Worm (Caenorhabditis elegans) whole organism, mixed stage, embryonic: ENCODE data around the gene ZC239.14.

Experiments used
- M03D4.4 ChIP-seq: sonication (generic microtip); optimal IDR thresholded peaks from 2 replicates; lab custom pipeline; 2017; ENCODE audit warnings: mild to moderate bottlenecking, missing genetic modification characterization, missing compliant biosample characterization
- bed-3 ChIP-seq: fragments of 200-800 bp; sonication (Bioruptor generic); optimal IDR thresholded peaks from 3 replicates; lab custom pipeline; 2018; ENCODE audit warnings: mild to moderate bottlenecking, missing genetic modification characterization, moderate library complexity, missing compliant biosample characterization
- blmp-1 ChIP-seq: fragments of 150-350 bp; optimal IDR thresholded peaks from 2 replicates; lab custom pipeline; 2014; ENCODE audit warnings: missing biosample characterization, missing genetic modification characterization
- ceh-39 ChIP-seq: fragments of 150-350 bp; optimal IDR thresholded peaks from 2 replicates; lab custom pipeline; 2014; ENCODE audit warnings: missing biosample characterization, missing genetic modification characterization
- ceh-43 ChIP-seq: fragments of 200-800 bp; sonication (Bioruptor generic); optimal IDR thresholded peaks from 2 replicates; lab custom pipeline; 2018; ENCODE audit warnings: mild to moderate bottlenecking, missing genetic modification characterization, moderate library complexity, missing compliant biosample characterization
- ceh-83 ChIP-seq: fragments of 200-800 bp; sonication (Bioruptor generic); optimal IDR thresholded peaks from 2 replicates; lab custom pipeline; 2018; ENCODE audit warnings: mild to moderate bottlenecking, missing genetic modification characterization, missing compliant biosample characterization
- ces-1 ChIP-seq: fragments of 150-350 bp; optimal IDR thresholded peaks from 2 replicates; lab custom pipeline; 2014; ENCODE audit warnings: missing biosample characterization, missing genetic modification reagents, missing genetic modification characterization
- cnd-1 ChIP-seq: fragments of 200-800 bp; sonication (Bioruptor generic); optimal IDR thresholded peaks from 2 replicates; lab custom pipeline; 2018; ENCODE audit warnings: mild to moderate bottlenecking, missing genetic modification characterization, missing compliant biosample characterization
- drap-1 ChIP-seq: fragments of 200-800 bp; sonication (Bioruptor generic); optimal IDR thresholded peaks from 3 replicates; lab custom pipeline; 2018; ENCODE audit warnings: mild to moderate bottlenecking, missing genetic modification characterization, missing compliant biosample characterization
- flh-1 ChIP-seq: fragments of 200-800 bp; sonication (Bioruptor generic); optimal IDR thresholded peaks from 2 replicates; lab custom pipeline; 2018; ENCODE audit warnings: mild to moderate bottlenecking, missing genetic modification characterization, moderate library complexity, missing compliant biosample characterization
- ham-2 ChIP-seq: fragments of 200-800 bp; sonication (Bioruptor generic); optimal IDR thresholded peaks from 2 replicates; lab custom pipeline; 2018; ENCODE audit warnings: mild to moderate bottlenecking, missing genetic modification characterization, missing compliant biosample characterization
- hlh-1 ChIP-seq: fragments of 150-350 bp; optimal IDR thresholded peaks from 2 replicates; lab custom pipeline; 2014; ENCODE audit warnings: missing biosample characterization, missing genetic modification reagents, missing genetic modification characterization
- lin-13 ChIP-seq: fragments of 150-350 bp; optimal IDR thresholded peaks from 2 replicates; lab custom pipeline; 2014; ENCODE audit warnings: missing biosample characterization, missing genetic modification characterization
- lin-32 ChIP-seq: fragments of 200-800 bp; sonication (Bioruptor generic); optimal IDR thresholded peaks from 2 replicates; lab custom pipeline; 2018; ENCODE audit warnings: mild to moderate bottlenecking, missing genetic modification characterization, missing compliant biosample characterization
- lsy-2 ChIP-seq: fragments of 150-350 bp; optimal IDR thresholded peaks from 2 replicates; lab custom pipeline; 2014; ENCODE audit warnings: missing biosample characterization, missing genetic modification characterization
- mab-5 ChIP-seq: fragments of 150-350 bp; optimal IDR thresholded peaks from 2 replicates; lab custom pipeline; 2014; ENCODE audit warnings: missing biosample characterization, missing genetic modification characterization
- mep-1 ChIP-seq: fragments of 150-350 bp; optimal IDR thresholded peaks from 2 replicates; lab custom pipeline; 2017; ENCODE audit warnings: missing biosample characterization, missing genetic modification reagents, missing genetic modification characterization, inconsistent platforms
- mls-2 ChIP-seq: sonication (generic microtip); optimal IDR thresholded peaks from 2 replicates; lab custom pipeline; 2016; ENCODE audit warnings: mild to moderate bottlenecking, missing genetic modification characterization, moderate library complexity, missing compliant biosample characterization
- nhr-2 ChIP-seq: fragments of 150-350 bp; optimal IDR thresholded peaks from 2 replicates; lab custom pipeline; 2014; ENCODE audit warnings: missing biosample characterization, missing genetic modification characterization
- nhr-237 ChIP-seq: fragments of 150-350 bp; optimal IDR thresholded peaks from 2 replicates; lab custom pipeline; 2014; ENCODE audit warnings: missing biosample characterization, missing genetic modification characterization
- nhr-28 ChIP-seq: fragments of 150-350 bp; optimal IDR thresholded peaks from 2 replicates; lab custom pipeline; 2014; ENCODE audit warnings: missing biosample characterization, missing genetic modification characterization
- nhr-76 ChIP-seq: sonication (generic microtip); optimal IDR thresholded peaks from 2 replicates; lab custom pipeline; 2017; ENCODE audit warnings: missing biosample characterization, missing genetic modification characterization
- pha-4 ChIP-seq: fragments of 150-350 bp; optimal IDR thresholded peaks from 2 replicates; lab custom pipeline; 2018; ENCODE audit warnings: missing biosample characterization, missing genetic modification reagents, missing genetic modification characterization
- sem-2 ChIP-seq: fragments of 200-800 bp; sonication (Bioruptor generic); optimal IDR thresholded peaks from 2 replicates; lab custom pipeline; 2018; ENCODE audit warnings: mild to moderate bottlenecking, missing genetic modification characterization, missing compliant biosample characterization
- snpc-4 ChIP-seq: fragments of 150-350 bp; optimal IDR thresholded peaks from 2 replicates; lab custom pipeline; 2014; ENCODE audit warnings: missing biosample characterization, missing genetic modification characterization
- tbx-8 ChIP-seq: fragments of 200-800 bp; sonication (Bioruptor generic); optimal IDR thresholded peaks from 2 replicates; lab custom pipeline; 2018; ENCODE audit warnings: mild to moderate bottlenecking, missing genetic modification characterization, moderate library complexity, missing compliant biosample characterization
- unc-120 ChIP-seq: sonication (generic microtip); optimal IDR thresholded peaks from 2 replicates; lab custom pipeline; 2017; ENCODE audit warnings: missing genetic modification characterization, missing compliant biosample characterization; ENCODE audit not compliant: poor library complexity, severe bottlenecking
- unc-62 ChIP-seq: fragments of 150-350 bp; optimal IDR thresholded peaks from 2 replicates; lab custom pipeline; 2014; ENCODE audit warnings: missing biosample characterization, missing genetic modification reagents, missing genetic modification characterization
- zip-8 ChIP-seq: fragments of 150-350 bp; optimal IDR thresholded peaks from 2 replicates; lab custom pipeline; 2014; ENCODE audit warnings: missing biosample characterization, missing genetic modification characterization
- ztf-11 ChIP-seq: fragments of 150-350 bp; optimal IDR thresholded peaks from 2 replicates; lab custom pipeline; 2014; ENCODE audit warnings: missing biosample characterization, missing genetic modification characterization

ZC239.14 gene

ce11 chrII:3259254-3259653, 37.4 kb upstream of the ZC239.14 start, which contains the start of gene gcy-19:
TSS of gene gcy-19 (minus strand) at chrII:3259354.
- TF ChIP-seq bed-3 (no peak), ceh-83 (GFP tag; lab: Kevin White, UChicago) (no peak), mep-1 (tag; lab: Kevin White, UChicago) (no peak), tbx-8 (GFP tag; lab: Kevin White, UChicago) (no peak), M03D4.4 (tag; lab: Kevin White, UChicago) (no peak), nhr-76 (tag; lab: Kevin White, UChicago) (no peak), snpc-4 (no peak), unc-120 (tag; lab: Kevin White, UChicago) (no peak), hlh-1 (tag; lab: Kevin White, UChicago) (no peak), mls-2 (tag; lab: Kevin White, UChicago) (no peak)

- TF ChIP-seq tbx-8 (GFP tag; lab: Kevin White, UChicago) (no peak), nhr-76 (tag; lab: Kevin White, UChicago) (no peak), unc-120 (tag; lab: Kevin White, UChicago) (no peak), cnd-1 (tag; lab: Kevin White, UChicago) (no peak), nhr-237 (tag; lab: Kevin White, UChicago) (no peak), nhr-28 (tag; lab: Kevin White, UChicago) (no peak), ham-2 (GFP tag; lab: Kevin White, UChicago) (no peak), bed-3 (no peak), ceh-43 (GFP tag; lab: Kevin White, UChicago) (no peak), M03D4.4 (tag; lab: Kevin White, UChicago) (no peak), nhr-2 (tag; lab: Kevin White, UChicago) (no peak), mep-1 (tag; lab: Kevin White, UChicago) (no peak), hlh-1 (tag; lab: Kevin White, UChicago) (no peak), ztf-11 (tag; lab: Kevin White, UChicago) (no peak), mab-5 (tag; lab: Kevin White, UChicago) (no peak), lin-13 (tag; lab: Kevin White, UChicago) (no peak), zip-8 (tag; lab: Kevin White, UChicago) (no peak), ces-1 (GFP tag; lab: Kevin White, UChicago) (no peak), ceh-39 (tag; lab: Kevin White, UChicago) (no peak), pha-4 (tag; lab: Kevin White, UChicago) (no peak)
These were observed 29.9 kb upstream of the ZC239.14 start for ce11 chrII:3251782-3252181.

- TF ChIP-seq lin-32 (GFP tag; lab: Kevin White, UChicago), result no peak
- no peak for TF ChIP-seq nhr-28 (tag; lab: Kevin White, UChicago)
- no peak for TF ChIP-seq blmp-1 (tag; lab: Kevin White, UChicago)
- TF ChIP-seq nhr-76 (tag; lab: Kevin White, UChicago), result no peak
- no peak for TF ChIP-seq lsy-2 (tag; lab: Kevin White, UChicago)
- no peak for TF ChIP-seq nhr-2 (tag; lab: Kevin White, UChicago)
- no peak for TF ChIP-seq pha-4 (tag; lab: Kevin White, UChicago)
- TF ChIP-seq unc-120 (tag; lab: Kevin White, UChicago), result no peak
These were observed 28.4 kb upstream of the ZC239.14 start for ce11 chrII:3250195-3250594.

- TF ChIP-seq cnd-1 (tag; lab: Kevin White, UChicago), result no peak
- no peak for TF ChIP-seq sem-2 (GFP tag; lab: Kevin White, UChicago)
These were observed 27.6 kb upstream of the ZC239.14 start, which contains the start of gene clec-124 for ce11 chrII:3249406-3249805. TSS of gene clec-124 (plus strand) at chrII:3249706.

- no peak for TF ChIP-seq ztf-11 (tag; lab: Kevin White, UChicago)
- peak; percentile 35 for TF ChIP-seq hlh-1 (tag; lab: Kevin White, UChicago)
These were observed 26.3 kb upstream of the ZC239.14 start, which contains the start of the genes fbxc-50 and C17F4.2 for ce11 chrII:3248043-3248718. TSS of gene fbxc-50 (minus strand) at chrII:3248123. TSS of gene C17F4.2 (plus strand) at chrII:3248668.

- no peak for TF ChIP-seq lin-13 (tag; lab: Kevin White, UChicago)
- TF ChIP-seq ces-1 (GFP tag; lab: Kevin White, UChicago), result no peak
- no peak for TF ChIP-seq ceh-39 (tag; lab: Kevin White, UChicago)
- no peak for TF ChIP-seq M03D4.4 (tag; lab: Kevin White, UChicago)
- no peak for TF ChIP-seq mls-2 (tag; lab: Kevin White, UChicago)
- no peak for TF ChIP-seq blmp-1 (tag; lab: Kevin White, UChicago)
- no peak for TF ChIP-seq unc-62 (GFP tag; lab: Kevin White, UChicago)
- TF ChIP-seq nhr-76 (tag; lab: Kevin White, UChicago), result no peak
- no peak for TF ChIP-seq ztf-11 (tag; lab: Kevin White, UChicago)
- no peak for TF ChIP-seq drap-1 (GFP tag; lab: Kevin White, UChicago)
- no peak for TF ChIP-seq bed-3
- no peak for TF ChIP-seq lsy-2 (tag; lab: Kevin White, UChicago)
- no peak for TF ChIP-seq flh-1
- no peak for TF ChIP-seq ceh-83 (GFP tag; lab: Kevin White, UChicago)
- TF ChIP-seq cnd-1 (tag; lab: Kevin White, UChicago), result no peak
- no peak for TF ChIP-seq hlh-1 (tag; lab: Kevin White, UChicago)
These were observed 25.7 kb upstream of the ZC239.14 start for ce11 chrII:3247556-3247955.
